Worm (Caenorhabditis elegans): Measurements from ENCODE around the gene allo-1.
"Not testable (repeated sequence)": the region's sequence is repeated elsewhere in the genome, so short reads cannot be mapped to it uniquely, and the experiment has no call there.

allo-1 gene

DNA sequence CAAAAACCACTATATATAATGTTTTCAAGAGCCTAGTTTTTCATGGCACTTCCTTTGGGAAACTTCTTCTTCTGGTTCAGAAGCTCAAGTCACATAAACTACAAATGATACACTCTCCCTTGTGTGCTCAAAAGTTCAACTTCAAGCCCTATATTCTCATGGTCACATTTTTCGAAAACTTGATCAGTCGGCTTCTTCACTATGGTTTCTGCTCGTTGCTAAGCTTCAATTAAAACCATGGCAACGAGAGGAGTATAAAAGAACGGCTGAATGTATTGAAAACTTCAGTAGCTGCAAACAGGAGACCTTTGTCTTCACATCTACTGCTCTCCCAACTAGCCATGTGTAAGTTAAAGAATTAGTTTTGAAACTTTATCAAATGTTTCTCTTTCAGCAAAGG, 9.6 kb downstream of the allo-1 start, which contains the start of gene R102.2:
R102.2 (plus strand) TSS at position 301 of the 400 bp plus-strand sequence.
- TF ChIP-seq snpc-4 (tag; optimal IDR thresholded peaks at IDR 0.05); unc-62 (GFP tag; optimal IDR thresholded peaks at IDR 0.05); sem-2 (GFP tag; optimal IDR thresholded peaks at IDR 0.05): not testable (repeated sequence)

DNA sequence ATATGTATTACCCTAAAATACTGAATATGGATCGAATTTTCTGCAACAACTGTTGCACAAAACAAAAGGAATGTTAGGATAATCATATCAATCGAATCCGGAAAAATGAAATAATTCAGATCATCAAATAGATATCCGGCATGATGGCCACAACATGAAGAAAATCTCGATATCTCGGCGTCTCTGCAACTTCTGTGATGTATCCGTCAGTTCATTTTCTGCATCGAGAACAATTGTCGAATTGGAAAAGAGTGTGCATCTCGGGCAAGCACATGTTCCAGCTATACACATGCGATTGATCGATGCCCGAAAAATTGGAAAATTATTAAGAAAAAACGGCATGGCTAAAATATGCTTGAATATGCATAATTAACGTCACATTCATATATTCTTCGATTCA, 11.1 kb downstream of the allo-1 start, which contains the start of the genes K08C7.6 and R102.1:
K08C7.6 (minus strand) TSS at position 101 of the 400 bp plus-strand sequence.
R102.1 (plus strand) TSS at position 291 of the 400 bp plus-strand sequence.
- TF ChIP-seq zip-8 (tag; optimal IDR thresholded peaks at IDR 0.05) (no peak), unc-120 (tag; optimal IDR thresholded peaks at IDR 0.05; ENCODE audit: poor library complexity, severe bottlenecking) (peak; percentile 16)

DNA sequence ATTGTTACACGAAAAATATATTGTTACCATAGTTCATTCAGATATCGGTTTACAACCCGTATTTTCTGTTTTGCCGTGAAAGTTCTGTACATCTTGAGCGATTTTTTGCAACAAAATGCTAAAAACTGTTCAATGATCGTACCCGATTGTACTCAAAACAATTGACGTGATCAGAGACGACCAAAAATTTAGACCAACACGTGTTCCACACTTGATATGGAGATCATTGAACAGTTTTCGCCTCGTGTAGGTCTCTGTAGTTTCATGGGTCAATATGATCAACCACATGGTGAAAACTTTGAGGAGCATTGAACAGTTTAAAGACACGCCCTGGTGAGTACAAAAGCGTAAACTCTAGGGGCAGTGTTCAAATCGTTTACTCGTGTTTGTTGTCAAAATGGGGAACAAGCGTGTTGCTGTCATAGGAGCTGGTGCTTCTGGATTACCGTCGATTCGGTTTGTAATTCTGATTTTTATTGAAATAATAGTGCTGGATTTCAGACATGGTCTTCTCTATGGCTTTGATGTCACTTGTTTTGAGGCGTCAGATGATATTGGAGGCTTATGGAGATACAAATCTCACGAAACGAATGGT, 14.6 kb downstream of the allo-1 start, which contains the start of gene fmo-2:
fmo-2 (plus strand) TSS at position 370 of the 595 bp plus-strand sequence.
- no peak for TF ChIP-seq ham-2 (GFP tag; optimal IDR thresholded peaks at IDR 0.05)
- TF ChIP-seq pha-4 (tag; optimal IDR thresholded peaks at IDR 0.05): no peak
- TF ChIP-seq lsy-2 (tag; optimal IDR thresholded peaks at IDR 0.05): no peak
- TF ChIP-seq mls-2 (tag; optimal IDR thresholded peaks at IDR 0.05): no peak
- TF ChIP-seq elt-3 (tag; optimal IDR thresholded peaks at IDR 0.05): no peak
- no peak for TF ChIP-seq M03D4.4 (tag; optimal IDR thresholded peaks at IDR 0.05)
- no peak for TF ChIP-seq unc-62 (GFP tag; optimal IDR thresholded peaks at IDR 0.05)
- TF ChIP-seq ceh-39 (tag; optimal IDR thresholded peaks at IDR 0.05): no peak
- no peak for TF ChIP-seq nhr-2 (tag; optimal IDR thresholded peaks at IDR 0.05)
- TF ChIP-seq blmp-1 (tag; optimal IDR thresholded peaks at IDR 0.05): no peak
- no peak for TF ChIP-seq unc-120 (tag; optimal IDR thresholded peaks at IDR 0.05; ENCODE audit: poor library complexity, severe bottlenecking)
- no peak for TF ChIP-seq lin-32 (GFP tag; optimal IDR thresholded peaks at IDR 0.05)
- no peak for TF ChIP-seq ceh-83 (GFP tag; optimal IDR thresholded peaks at IDR 0.05)
- no peak for TF ChIP-seq nhr-76 (tag; optimal IDR thresholded peaks at IDR 0.05)

DNA sequence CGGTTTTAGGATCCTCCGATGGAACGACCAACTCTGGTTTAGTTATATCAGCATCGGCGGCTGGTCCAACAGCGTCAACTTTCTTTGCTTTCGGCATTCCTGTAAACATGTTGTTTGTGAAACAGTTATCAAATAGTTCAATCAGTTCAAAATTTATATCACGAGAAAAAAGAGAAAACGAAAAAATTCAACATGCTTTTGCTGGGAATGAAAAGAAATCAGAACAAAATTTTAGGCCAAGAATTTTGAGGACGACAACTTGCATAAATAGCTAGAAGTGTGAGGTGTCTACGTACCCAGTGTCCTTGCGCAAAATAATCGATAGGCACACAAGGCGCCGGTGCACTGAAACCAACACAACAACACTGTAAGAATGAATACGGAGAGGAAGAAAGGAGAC, 16.5 kb downstream of the allo-1 start, which contains the start of gene K08C7.4:
K08C7.4 (minus strand) TSS at position 101 of the 400 bp plus-strand sequence.
- no peak for TF ChIP-seq cnd-1 (tag; optimal IDR thresholded peaks at IDR 0.05)
- TF ChIP-seq lsy-2 (tag; optimal IDR thresholded peaks at IDR 0.05): no peak
- no peak for TF ChIP-seq lin-13 (tag; optimal IDR thresholded peaks at IDR 0.05)
- no peak for TF ChIP-seq hlh-1 (tag; optimal IDR thresholded peaks at IDR 0.05)
- TF ChIP-seq ztf-11 (tag; optimal IDR thresholded peaks at IDR 0.05): no peak
- TF ChIP-seq ceh-83 (GFP tag; optimal IDR thresholded peaks at IDR 0.05): no peak
- TF ChIP-seq mls-2 (tag; optimal IDR thresholded peaks at IDR 0.05): no peak
- TF ChIP-seq M03D4.4 (tag; optimal IDR thresholded peaks at IDR 0.05): no peak
- TF ChIP-seq ces-1 (GFP tag; optimal IDR thresholded peaks at IDR 0.05): no peak
- no peak for TF ChIP-seq nhr-76 (tag; optimal IDR thresholded peaks at IDR 0.05)
- no peak for TF ChIP-seq elt-3 (tag; optimal IDR thresholded peaks at IDR 0.05)

DNA sequence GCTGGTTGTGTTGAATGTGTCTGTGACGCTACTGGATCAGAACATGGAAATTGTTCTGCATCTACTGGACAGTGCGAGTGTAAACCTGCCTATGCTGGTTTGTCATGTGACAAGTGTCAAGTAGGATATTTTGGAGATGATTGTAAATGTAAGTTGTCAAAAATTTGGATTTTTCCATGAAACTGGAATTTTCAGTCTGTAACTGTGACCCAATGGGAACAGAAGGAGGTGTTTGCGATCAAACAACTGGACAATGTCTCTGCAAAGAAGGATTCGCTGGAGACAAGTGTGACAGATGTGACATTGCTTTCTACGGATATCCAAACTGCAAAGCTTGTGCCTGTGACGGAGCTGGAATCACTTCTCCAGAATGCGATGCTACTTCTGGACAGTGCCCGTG, 28.3 kb downstream of the allo-1 start:
- TF ChIP-seq drap-1 (GFP tag; optimal IDR thresholded peaks at IDR 0.05): no peak
- TF ChIP-seq ces-1 (GFP tag; optimal IDR thresholded peaks at IDR 0.05): no peak
- no peak for TF ChIP-seq hlh-1 (tag; optimal IDR thresholded peaks at IDR 0.05)
- no peak for TF ChIP-seq nhr-28 (tag; optimal IDR thresholded peaks at IDR 0.05)
- no peak for TF ChIP-seq sptf-1 (tag; optimal IDR thresholded peaks at IDR 0.05)
- TF ChIP-seq elt-3 (tag; optimal IDR thresholded peaks at IDR 0.05): no peak

DNA sequence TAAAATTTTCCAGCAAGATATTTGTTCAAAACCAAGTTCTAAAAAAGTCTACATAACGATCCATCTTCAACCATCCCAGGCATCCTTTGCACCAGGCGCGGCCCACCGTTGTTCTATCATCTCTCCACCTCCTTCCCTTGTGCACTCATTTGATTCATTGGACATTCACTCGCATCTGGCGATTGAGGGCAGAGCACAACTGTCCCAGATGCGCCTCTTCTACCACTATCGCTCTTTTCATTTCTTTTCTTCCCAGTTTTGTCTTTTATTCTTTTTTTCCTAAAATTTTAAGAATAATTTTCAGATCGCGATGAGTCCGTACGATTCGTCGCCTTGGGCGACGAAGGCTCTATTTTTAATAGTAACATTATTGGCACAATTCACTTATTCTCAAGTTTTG, 30.3 kb downstream of the allo-1 start, which contains the start of gene epi-1:
epi-1 (plus strand) TSS at position 301 of the 400 bp plus-strand sequence.
- no peak for TF ChIP-seq mab-5 (tag; optimal IDR thresholded peaks at IDR 0.05)
- no peak for TF ChIP-seq ces-1 (GFP tag; optimal IDR thresholded peaks at IDR 0.05)
- TF ChIP-seq nhr-2 (tag; optimal IDR thresholded peaks at IDR 0.05): no peak
- no peak for TF ChIP-seq snpc-4 (tag; optimal IDR thresholded peaks at IDR 0.05)
- TF ChIP-seq M03D4.4 (tag; optimal IDR thresholded peaks at IDR 0.05): no peak
- TF ChIP-seq elt-1 (tag; optimal IDR thresholded peaks at IDR 0.05; ENCODE audit: borderline replicate concordance, insufficient read depth): no peak
- peak; percentile 38 for TF ChIP-seq unc-120 (tag; optimal IDR thresholded peaks at IDR 0.05; ENCODE audit: poor library complexity, severe bottlenecking)
- no peak for TF ChIP-seq lin-32 (GFP tag; optimal IDR thresholded peaks at IDR 0.05)
- no peak for TF ChIP-seq unc-39 (tag; optimal IDR thresholded peaks at IDR 0.05)
- no peak for TF ChIP-seq sptf-1 (tag; optimal IDR thresholded peaks at IDR 0.05)
- no peak for TF ChIP-seq nhr-12 (tag; optimal IDR thresholded peaks at IDR 0.05)
- TF ChIP-seq pha-4 (tag; optimal IDR thresholded peaks at IDR 0.05): no peak
- TF ChIP-seq hlh-1 (tag; optimal IDR thresholded peaks at IDR 0.05): peak; percentile 79

Measured in whole organism, mixed stage, embryonic.